Worm (Caenorhabditis elegans) whole organism, dauer: ENCODE measurements around the gene srg-23.

ENCODE experiments used
- unc-62 ChIP-seq: sonication (generic microtip); optimal IDR thresholded peaks from 2 replicates; lab custom pipeline; 2017; ENCODE audit warnings: missing biosample characterization, missing genetic modification reagents, missing genetic modification characterization

Gene srg-23

DNA sequence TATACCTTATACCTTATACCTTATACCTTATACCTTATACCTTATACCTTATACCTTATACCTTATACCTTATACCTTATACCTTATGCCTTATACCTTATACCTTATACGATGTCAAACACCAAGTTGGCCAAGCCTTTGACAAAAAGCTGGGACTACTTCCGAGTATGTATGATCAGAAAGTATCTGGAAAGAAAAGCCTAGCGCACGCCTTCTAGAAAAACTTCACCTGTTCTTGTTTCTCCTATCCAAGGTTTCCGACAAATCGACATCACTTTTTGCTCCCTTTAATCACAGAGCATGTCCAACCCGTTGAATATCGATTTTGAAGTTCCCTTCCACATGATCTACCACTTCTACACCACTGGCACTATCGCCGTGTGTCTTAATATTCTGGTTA lies 47.6 kb downstream of the srg-23 start, which contains the start of gene sri-28:
sri-28 (plus strand) TSS at position 301 of the 400 bp plus-strand sequence.
- TF ChIP-seq unc-62 = no peak

DNA sequence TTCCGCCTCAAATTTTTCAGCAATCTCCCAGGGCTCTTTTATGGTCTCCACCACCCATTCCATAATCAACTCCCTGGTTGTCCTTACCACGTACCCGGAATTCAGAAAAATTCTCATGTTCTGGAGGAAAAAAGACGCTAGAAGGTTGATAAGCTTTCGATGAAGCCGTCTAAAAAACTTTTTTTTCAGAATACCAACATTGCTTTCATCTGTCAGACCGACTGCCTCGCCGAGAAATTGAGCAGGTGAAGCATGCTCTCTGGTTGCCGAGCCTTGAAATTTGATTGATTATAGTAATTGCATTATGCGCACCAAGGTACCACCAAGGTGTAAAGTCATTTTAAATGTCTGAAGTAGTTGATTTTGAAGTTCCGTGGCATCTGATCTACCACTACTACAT lies 50.1 kb downstream of the srg-23 start, which contains the start of gene sri-30:
sri-30 (plus strand) TSS at position 301 of the 400 bp plus-strand sequence.
- no peak for TF ChIP-seq unc-62

DNA sequence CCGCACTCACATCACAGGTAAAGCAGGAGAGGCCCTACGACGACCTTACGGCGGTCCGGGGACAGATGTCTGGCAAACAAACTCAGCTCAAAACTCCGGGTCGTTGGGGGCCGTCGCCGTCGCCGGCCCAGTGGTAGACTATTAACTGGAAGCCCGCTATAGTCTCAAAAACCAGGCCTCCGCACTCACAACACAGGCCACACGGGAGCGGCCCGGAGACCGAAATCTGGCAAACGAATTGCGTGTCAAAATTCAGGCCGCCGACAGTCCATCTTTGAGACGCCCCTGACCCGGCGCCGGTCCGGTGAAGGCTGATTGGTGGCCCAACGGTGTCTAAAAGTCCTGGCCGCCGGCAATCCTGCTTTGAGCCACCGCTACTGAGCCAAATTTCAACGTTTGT lies 50.5 kb downstream of the srg-23 start:
- TF ChIP-seq unc-62 = no peak

DNA sequence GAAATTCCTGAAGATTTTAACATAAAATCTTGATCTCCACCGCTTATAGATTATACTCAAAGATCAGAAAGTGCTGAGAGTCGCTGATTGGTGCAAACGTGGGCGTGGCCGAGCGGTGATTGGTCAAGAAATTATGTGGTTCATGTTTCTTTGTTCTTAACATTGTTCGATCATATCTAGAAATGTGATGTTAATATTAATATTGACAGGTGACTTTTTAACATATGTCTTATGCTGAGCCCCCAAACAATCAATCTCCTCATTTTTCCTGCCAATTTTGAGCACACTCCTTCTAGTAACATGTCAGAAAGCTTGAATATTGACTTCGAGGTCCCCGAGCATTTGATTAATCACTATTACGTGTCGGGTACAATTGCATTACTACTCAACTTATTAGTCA lies 51.9 kb downstream of the srg-23 start, which contains the start of gene sri-29:
sri-29 (plus strand) TSS at position 301 of the 400 bp plus-strand sequence.
- no peak for TF ChIP-seq unc-62
